Worm (Caenorhabditis elegans) whole organism, young adult: ENCODE measurements around the gene pfs-2.

ENCODE experiments used
- C06A6.2 ChIP-seq: fragments of 200-800 bp; sonication (Bioruptor generic); conservative IDR thresholded peaks from 2 replicates; pipeline ENCODE4 v1.3.6; 2022; ENCODE audit warnings: missing genetic modification characterization, missing compliant biosample characterization
- cebp-1 ChIP-seq, 2 experiments: fragments of 200-800 bp in 1 of 2; sonication (Bioruptor generic) in 1 of 2; sonication (generic microtip) in 1 of 2; IDR thresholded peaks in 1 of 2; optimal IDR thresholded peaks in 1 of 2; 2 replicates each; pipeline versions ENCODE4 v1.3.6 to Lab custom; 2017 to 2022; ENCODE audit warnings: missing compliant biosample characterization in 2 of 2, missing genetic modification characterization in 2 of 2, mild to moderate bottlenecking in 1 of 2, missing genetic modification reagents in 1 of 2, moderate library complexity in 1 of 2
- pha-4 ChIP-seq: fragments of 150-350 bp; sonication (generic microtip); optimal IDR thresholded peaks from 2 replicates; lab custom pipeline; 2014; ENCODE audit warnings: missing biosample characterization, missing genetic modification reagents, missing genetic modification characterization
- snpc-1.1 ChIP-seq: sonication (generic microtip); optimal IDR thresholded peaks from 2 replicates; lab custom pipeline; 2017; ENCODE audit warnings: missing genetic modification characterization, mild to moderate bottlenecking, missing compliant biosample characterization, antibody characterized with exemption, moderate library complexity, missing genotype, missing genetic modification reagents; ENCODE audit not compliant: insufficient read depth
- snpc-3.4 ChIP-seq: sonication (generic microtip); optimal IDR thresholded peaks from 2 replicates; lab custom pipeline; 2017; ENCODE audit warnings: missing genetic modification characterization, mild to moderate bottlenecking, missing compliant biosample characterization, antibody characterized with exemption, moderate library complexity, missing genotype, missing genetic modification reagents

DNA sequence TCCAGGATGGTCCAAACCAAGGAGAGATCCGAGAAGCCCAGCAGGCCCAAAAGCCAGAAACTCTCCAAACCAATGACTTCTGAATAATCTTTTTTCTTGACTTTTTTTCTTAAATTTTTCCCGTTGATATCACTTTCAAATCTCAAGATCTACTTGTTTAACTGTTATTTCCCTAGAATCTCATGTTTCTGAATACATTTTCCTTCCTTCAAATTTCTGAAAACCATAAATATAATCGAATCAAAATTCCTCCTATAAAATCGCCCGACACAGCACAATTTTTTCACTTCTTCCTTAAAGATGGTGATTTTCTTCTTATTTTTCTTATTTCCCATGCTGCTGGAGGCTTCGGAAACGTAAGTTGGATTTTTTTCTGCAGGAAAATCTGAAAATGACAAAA lies 30.0 kb downstream of the pfs-2 start, which contains the start of gene F26H11.8:
- TF ChIP-seq snpc-1.1 (no peak), cebp-1 (GFP tag; IDR thresholded peaks at IDR 0.05; lab: Robert Waterston, UW) (no peak), cebp-1 (tag; optimal IDR thresholded peaks at IDR 0.05; lab: Kevin White, UChicago) (no peak), snpc-3.4 (no peak), pha-4 (tag; lab: Kevin White, UChicago) (no peak), C06A6.2 (GFP tag; lab: Robert Waterston, UW) (no peak)
